Fruit fly (Drosophila melanogaster) whole organism, pupa: ENCODE data around the gene agt.

ENCODE experiments used
- CG10348 ChIP-seq: fragments of 200-800 bp; sonication (Bioruptor generic); IDR thresholded peaks from 2 replicates; pipeline ENCODE4 v1.3.6; 2022; ENCODE audit warnings: missing biosample characterization, missing genetic modification characterization
- CG12605 ChIP-seq: fragments of 200-800 bp; sonication (Bioruptor generic); IDR thresholded peaks from 2 replicates; pipeline ENCODE4 v1.3.6; 2022; ENCODE audit warnings: missing biosample characterization, missing genetic modification characterization
- CG13204 ChIP-seq: fragments of 200-800 bp; sonication (Bioruptor generic); optimal IDR thresholded peaks from 2 replicates; lab custom pipeline; 2018; ENCODE audit warnings: missing biosample characterization, mild to moderate bottlenecking, missing genetic modification characterization, moderate library complexity
- CG14655 ChIP-seq: fragments of 200-800 bp; sonication (Bioruptor generic); optimal IDR thresholded peaks from 3 replicates; lab custom pipeline; 2017; ENCODE audit warnings: mild to moderate bottlenecking, missing biosample characterization, missing genetic modification reagents, missing genetic modification characterization
- CG15710 ChIP-seq: fragments of 200-800 bp; sonication (Bioruptor generic); optimal IDR thresholded peaks from 2 replicates; lab custom pipeline; 2018; ENCODE audit warnings: missing biosample characterization, mild to moderate bottlenecking, missing genetic modification characterization, moderate library complexity
- CG17806 ChIP-seq: fragments of 200-800 bp; sonication (Bioruptor generic); optimal IDR thresholded peaks from 2 replicates; lab custom pipeline; 2018; ENCODE audit warnings: missing biosample characterization, mild to moderate bottlenecking, missing genetic modification characterization, moderate library complexity
- CG32121 ChIP-seq: fragments of 200-800 bp; sonication (Bioruptor generic); IDR thresholded peaks from 2 replicates; pipeline ENCODE4 v1.3.6; 2022; ENCODE audit warnings: missing biosample characterization, missing genetic modification characterization
- CG34367 ChIP-seq: fragments of 200-800 bp; sonication (Bioruptor generic); optimal IDR thresholded peaks from 2 replicates; lab custom pipeline; 2018; ENCODE audit warnings: missing biosample characterization, mild to moderate bottlenecking, missing genetic modification characterization
- CG4496 ChIP-seq: fragments of 200-800 bp; sonication (Bioruptor generic); IDR thresholded peaks from 3 replicates; pipeline ENCODE4 v1.3.6; 2022; ENCODE audit warnings: missing biosample characterization, missing genetic modification characterization
- CG8159 ChIP-seq: fragments of 200-800 bp; sonication (Bioruptor generic); optimal IDR thresholded peaks from 3 replicates; lab custom pipeline; 2018; ENCODE audit warnings: missing biosample characterization, mild to moderate bottlenecking, missing genetic modification characterization, moderate library complexity
- CG8301 ChIP-seq: fragments of 200-800 bp; sonication (Bioruptor generic); optimal IDR thresholded peaks from 2 replicates; lab custom pipeline; 2018; ENCODE audit warnings: missing biosample characterization, mild to moderate bottlenecking, missing genetic modification characterization
- CG9948 ChIP-seq: fragments of 200-800 bp; sonication (Bioruptor generic); optimal IDR thresholded peaks from 2 replicates; lab custom pipeline; 2018; ENCODE audit warnings: missing biosample characterization, mild to moderate bottlenecking, missing genetic modification characterization, moderate library complexity
- D1 ChIP-seq: fragments of 200-800 bp; sonication (Bioruptor generic); optimal IDR thresholded peaks from 2 replicates; lab custom pipeline; 2018; ENCODE audit warnings: missing biosample characterization, mild to moderate bottlenecking, missing genetic modification characterization, moderate library complexity
- EcR ChIP-seq: fragments of 200-800 bp; sonication (Bioruptor generic); optimal IDR thresholded peaks from 3 replicates; lab custom pipeline; 2019; ENCODE audit warnings: missing biosample characterization, missing genetic modification characterization, mild to moderate bottlenecking, moderate library complexity, missing genetic modification reagents
- Ets98B ChIP-seq: fragments of 200-800 bp; sonication (Bioruptor generic); IDR thresholded peaks from 2 replicates; pipeline ENCODE4 v1.3.6; 2022; ENCODE audit warnings: missing biosample characterization, missing genetic modification characterization
- Pif1A ChIP-seq: fragments of 200-800 bp; sonication (Bioruptor generic); optimal IDR thresholded peaks from 3 replicates; lab custom pipeline; 2016; ENCODE audit warnings: missing biosample characterization, missing genetic modification characterization
- Pif1B ChIP-seq: fragments of 200-800 bp; sonication (Bioruptor generic); optimal IDR thresholded peaks from 3 replicates; lab custom pipeline; 2016; ENCODE audit warnings: missing biosample characterization, missing genetic modification characterization
- Snoo ChIP-seq: fragments of 200-800 bp; sonication (Bioruptor generic); optimal IDR thresholded peaks from 3 replicates; lab custom pipeline; 2017; ENCODE audit warnings: missing biosample characterization, mild to moderate bottlenecking, missing genetic modification characterization, inconsistent platforms
- fd96Ca ChIP-seq: fragments of 200-800 bp; sonication (Bioruptor generic); IDR thresholded peaks from 3 replicates; pipeline ENCODE4 v1.3.6; 2022; ENCODE audit warnings: missing biosample characterization, missing genetic modification characterization
- gl ChIP-seq: fragments of 200-800 bp; sonication (Bioruptor generic); optimal IDR thresholded peaks from 2 replicates; lab custom pipeline; 2018; ENCODE audit warnings: missing biosample characterization, mild to moderate bottlenecking, missing genetic modification characterization
- rn ChIP-seq: fragments of 200-800 bp; sonication (Bioruptor generic); IDR thresholded peaks from 2 replicates; pipeline ENCODE4 v1.3.6; 2022; ENCODE audit warnings: missing biosample characterization, missing genetic modification characterization

The agt gene

dm6 chr3R:6659941-6660340, at the start of gene agt:
Gene agt (minus strand): TSS chr3R:6660100.
- TF ChIP-seq CG4496 (0 out of 3 replicates have a peak, but pooled peaks have one; percentile 20), CG15710 (tag; lab: Kevin White, UChicago) (no peak)
- TF ChIP-seq, all 21 proteins: peak for 1

DNA sequence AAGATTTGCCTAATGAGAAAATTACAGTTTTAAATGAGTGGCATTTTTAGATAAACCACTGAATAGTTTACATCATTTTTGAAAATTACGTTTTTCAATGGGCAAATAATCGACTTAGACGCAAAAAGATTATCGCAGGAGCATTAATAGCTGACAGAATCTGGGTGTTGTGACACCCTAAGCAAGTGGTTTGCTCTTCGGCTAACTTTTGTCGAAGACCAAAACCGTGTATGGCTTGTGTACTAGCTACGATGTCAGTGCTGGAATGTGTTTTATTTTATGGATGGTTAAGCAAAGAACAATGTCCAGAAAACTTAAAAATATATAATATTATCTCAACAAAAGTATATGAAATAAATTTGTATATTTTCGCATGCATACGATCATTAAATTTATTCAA, 49.0 kb upstream of the agt start:
- peak; percentile 67 for TF ChIP-seq D1
- no peak for TF ChIP-seq CG14655 (GFP tag; lab: Kevin White, UChicago)

- TF ChIP-seq CG32121 (GFP tag; lab: Robert Waterston, UW) (no peak), EcR (GFP tag; lab: Kevin White, UChicago) (no peak), D1 (peak; percentile 64), Pif1A (GFP tag; lab: Kevin White, UChicago) (no peak)
These were observed 46.4 kb upstream of the agt start for dm6 chr3R:6706327-6706726.

DNA sequence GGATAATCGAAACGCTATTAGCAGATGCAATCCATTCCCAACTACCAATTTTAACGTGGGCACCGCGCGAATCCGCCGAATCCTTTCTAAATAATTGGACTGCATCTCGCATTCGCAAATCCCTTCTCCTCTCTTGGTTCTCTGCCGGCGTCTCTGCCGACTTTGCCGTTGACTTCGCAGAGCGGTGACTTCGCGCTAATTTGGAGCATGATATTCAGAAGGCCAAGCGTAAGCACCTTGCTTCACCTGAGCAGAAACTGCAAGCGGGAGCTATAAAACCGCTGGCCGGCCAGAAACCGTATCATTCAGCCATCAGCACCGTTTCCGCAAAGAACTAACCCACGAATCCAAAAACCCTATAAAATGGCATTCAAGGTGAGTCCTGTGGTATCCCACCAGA, 43.9 kb upstream of the agt start, which contains the start of gene Ccp84Aa:
Gene Ccp84Aa, plus strand, starts transcription at position 301 of the 400 bp plus-strand sequence.
- TF ChIP-seq Pif1A (GFP tag; lab: Kevin White, UChicago) (no peak), CG9948 (tag; lab: Kevin White, UChicago) (no peak), fd96Ca (GFP tag; lab: Robert Waterston, UW) (no peak), CG4496 (no peak), Snoo (no peak), EcR (GFP tag; lab: Kevin White, UChicago) (no peak), CG34367 (tag; lab: Kevin White, UChicago) (no peak), Ets98B (no peak), CG12605 (GFP tag; lab: Robert Waterston, UW) (no peak), Pif1B (GFP tag; lab: Kevin White, UChicago) (no peak)

- no peak for TF ChIP-seq CG14655 (GFP tag; lab: Kevin White, UChicago)
- TF ChIP-seq CG34367 (tag; lab: Kevin White, UChicago), result no peak
- TF ChIP-seq CG13204, result no peak
- TF ChIP-seq CG8301 (tag; lab: Kevin White, UChicago), result no peak
- no peak for TF ChIP-seq CG17806 (tag; lab: Kevin White, UChicago)
- no peak for TF ChIP-seq CG8159
- TF ChIP-seq CG32121 (GFP tag; lab: Robert Waterston, UW), result no peak
- TF ChIP-seq Pif1B (GFP tag; lab: Kevin White, UChicago), result no peak
- no peak for TF ChIP-seq CG12605 (GFP tag; lab: Robert Waterston, UW)
- no peak for TF ChIP-seq CG15710 (tag; lab: Kevin White, UChicago)
- TF ChIP-seq Ets98B, result no peak
- no peak for TF ChIP-seq Pif1A (GFP tag; lab: Kevin White, UChicago)
- TF ChIP-seq gl, result no peak
- no peak for TF ChIP-seq EcR (GFP tag; lab: Kevin White, UChicago)
- TF ChIP-seq D1, result no peak
- TF ChIP-seq CG10348, result no peak
- no peak for TF ChIP-seq rn (GFP tag; lab: Robert Waterston, UW)
- no peak for TF ChIP-seq Snoo
These were observed 42.9 kb upstream of the agt start, which contains the start of gene Ccp84Ab for dm6 chr3R:6702777-6703176. Gene Ccp84Ab (minus strand): TSS chr3R:6702877.

DNA sequence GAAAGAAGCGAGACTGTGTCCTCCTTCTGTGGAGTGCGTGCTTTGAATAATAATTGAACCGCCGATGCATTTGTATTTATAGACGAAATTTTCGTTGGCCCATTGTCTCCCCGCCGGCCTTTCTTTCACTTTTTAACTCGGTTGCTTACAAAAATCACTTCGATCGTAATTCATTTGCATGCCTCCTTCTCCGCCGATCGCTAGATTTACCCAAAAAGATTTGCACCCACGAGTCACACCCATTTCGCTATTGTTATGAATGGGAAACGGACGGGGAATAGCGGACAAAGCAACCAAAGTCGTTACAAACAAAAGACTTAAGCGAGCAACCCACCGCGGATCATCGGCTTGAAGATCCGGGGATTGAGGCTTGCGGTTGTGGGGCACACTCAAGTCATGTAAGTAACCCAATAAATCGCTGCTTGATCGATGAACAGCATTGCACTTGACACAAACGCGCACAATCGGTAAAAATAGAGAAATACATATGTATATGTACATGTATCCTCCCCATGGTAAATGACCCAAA, 36.4 kb upstream of the agt start, which contains the start of gene Ccp84Ac:
Gene Ccp84Ac, minus strand, starts transcription at position 51 of the 529 bp plus-strand sequence.
- TF ChIP-seq CG9948 (tag; lab: Kevin White, UChicago) (no peak), CG17806 (tag; lab: Kevin White, UChicago) (no peak), fd96Ca (GFP tag; lab: Robert Waterston, UW) (no peak), CG14655 (GFP tag; lab: Kevin White, UChicago) (no peak), CG32121 (GFP tag; lab: Robert Waterston, UW) (no peak), CG12605 (GFP tag; lab: Robert Waterston, UW) (no peak), EcR (GFP tag; lab: Kevin White, UChicago) (no peak), CG8159 (no peak), Pif1B (GFP tag; lab: Kevin White, UChicago) (no peak)

DNA sequence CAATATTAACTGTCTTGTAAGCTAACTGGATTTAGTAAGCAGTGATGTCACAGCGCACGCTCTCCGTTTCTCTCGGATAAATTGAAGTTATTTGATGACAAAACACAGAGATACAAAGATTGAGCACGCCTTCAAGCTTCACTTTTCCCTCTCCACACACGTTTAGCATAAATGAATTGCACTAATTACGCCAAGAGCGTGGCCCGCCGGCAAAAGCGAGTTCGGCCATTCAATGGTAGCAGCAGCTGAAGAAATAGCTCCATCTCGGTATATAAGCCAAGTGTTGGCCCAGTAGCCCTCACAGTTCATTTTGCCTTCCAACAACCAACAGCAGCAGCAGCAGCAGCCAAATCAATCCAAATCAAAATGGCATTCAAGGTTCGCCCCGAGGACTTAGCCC, 32.5 kb upstream of the agt start, which contains the start of gene Ccp84Ad:
Gene Ccp84Ad, plus strand, starts transcription at position 301 of the 400 bp plus-strand sequence.
- TF ChIP-seq CG8159, result no peak
- no peak for TF ChIP-seq CG12605 (GFP tag; lab: Robert Waterston, UW)
- no peak for TF ChIP-seq CG32121 (GFP tag; lab: Robert Waterston, UW)
- TF ChIP-seq CG34367 (tag; lab: Kevin White, UChicago), result no peak
- TF ChIP-seq gl, result no peak
- no peak for TF ChIP-seq Pif1A (GFP tag; lab: Kevin White, UChicago)
- TF ChIP-seq CG9948 (tag; lab: Kevin White, UChicago), result no peak
